Worm (Caenorhabditis elegans) whole organism, L1 larva: ENCODE data around the gene fic-1.

ENCODE experiments used
- C04F5.9 ChIP-seq: sonication (generic microtip); optimal IDR thresholded peaks from 2 replicates; lab custom pipeline; 2016; ENCODE audit warnings: missing genetic modification characterization, missing compliant biosample characterization
- C16A3.4 ChIP-seq: fragments of 150-350 bp; optimal IDR thresholded peaks from 2 replicates; lab custom pipeline; 2014; ENCODE audit warnings: missing biosample characterization, missing genetic modification characterization
- C34B4.2 ChIP-seq: sonication (generic microtip); optimal IDR thresholded peaks from 2 replicates; lab custom pipeline; 2017; ENCODE audit warnings: mild to moderate bottlenecking, missing genetic modification characterization, missing compliant biosample characterization
- F16B12.6 ChIP-seq: fragments of 150-350 bp; optimal IDR thresholded peaks from 2 replicates; lab custom pipeline; 2014; ENCODE audit warnings: missing biosample characterization, missing genetic modification characterization
- ceh-82 ChIP-seq, 3 experiments: fragments of 150-350 bp in 1 of 3; sonication (generic microtip) in 2 of 3; optimal IDR thresholded peaks; 2 replicates each; lab custom pipeline; 2014 to 2017; ENCODE audit warnings: missing biosample characterization in 3 of 3, missing genetic modification characterization in 3 of 3
- dpl-1 ChIP-seq, 3 experiments: fragments of 150-350 bp in 2 of 3; sonication (generic microtip) in 1 of 3; optimal IDR thresholded peaks; 2 replicates each; lab custom pipeline; 2014 to 2017; ENCODE audit warnings: missing biosample characterization in 3 of 3, missing genetic modification characterization in 3 of 3, missing genetic modification reagents in 3 of 3
- efl-1 ChIP-seq, 4 experiments: fragments of 150-350 bp; optimal IDR thresholded peaks in 3 of 4; peaks in 1 of 4; 1 replicate in 1 of 4; 2 replicates in 3 of 4; lab custom pipeline; 2014; ENCODE audit warnings: missing biosample characterization in 2 of 4, missing genetic modification characterization in 2 of 4, missing genetic modification reagents in 2 of 4
- egl-13 ChIP-seq: sonication (generic microtip); optimal IDR thresholded peaks from 2 replicates; lab custom pipeline; 2016; ENCODE audit warnings: missing genotype, missing genetic modification reagents, missing genetic modification characterization, missing compliant biosample characterization
- egl-27 ChIP-seq, 2 experiments: fragments of 150-350 bp in 1 of 2; sonication (generic microtip); optimal IDR thresholded peaks; 3 replicates each; lab custom pipeline; 2017 to 2018; ENCODE audit warnings: missing biosample characterization in 2 of 2, missing genetic modification characterization in 2 of 2, missing genetic modification reagents in 2 of 2
- elt-2 ChIP-seq: sonication (generic microtip); optimal IDR thresholded peaks from 2 replicates; lab custom pipeline; 2016; ENCODE audit warnings: missing genetic modification characterization, mild to moderate bottlenecking, inconsistent platforms, missing compliant biosample characterization, missing genetic modification reagents
- elt-3 ChIP-seq, 6 experiments: fragments of 150-350 bp in 1 of 6; sonication (generic microtip); optimal IDR thresholded peaks; 2 replicates each; lab custom pipeline; 2017 to 2018; ENCODE audit warnings: missing biosample characterization in 6 of 6, missing genetic modification characterization in 6 of 6, inconsistent platforms in 1 of 6
- fkh-10 ChIP-seq: sonication (generic microtip); optimal IDR thresholded peaks from 2 replicates; lab custom pipeline; 2017; ENCODE audit warnings: missing biosample characterization, missing genetic modification reagents, missing genetic modification characterization
- fkh-8 ChIP-seq: sonication (generic microtip); optimal IDR thresholded peaks from 2 replicates; lab custom pipeline; 2016; ENCODE audit warnings: mild to moderate bottlenecking, missing genetic modification characterization, missing compliant biosample characterization
- fos-1 ChIP-seq: fragments of 150-350 bp; optimal IDR thresholded peaks from 2 replicates; lab custom pipeline; 2014; ENCODE audit warnings: missing biosample characterization, missing genetic modification characterization
- grh-1 ChIP-seq: fragments of 200-800 bp; sonication (Bioruptor generic); IDR thresholded peaks from 2 replicates; pipeline ENCODE4 v1.3.6; 2022; ENCODE audit warnings: missing genetic modification reagents, missing genetic modification characterization, missing compliant biosample characterization
- hpl-2 ChIP-seq: fragments of 150-350 bp; optimal IDR thresholded peaks from 2 replicates; lab custom pipeline; 2014; ENCODE audit warnings: missing biosample characterization, missing genetic modification reagents, missing genetic modification characterization
- isw-1 ChIP-seq: fragments of 200-800 bp; sonication (Bioruptor generic); IDR thresholded peaks from 2 replicates; pipeline ENCODE4 v1.3.6; 2022; ENCODE audit warnings: missing genetic modification characterization, missing compliant biosample characterization
- jun-1 ChIP-seq: fragments of 150-350 bp; optimal IDR thresholded peaks from 2 replicates; lab custom pipeline; 2014; ENCODE audit warnings: missing biosample characterization, missing genetic modification reagents, missing genetic modification characterization
- lin-14 ChIP-seq: fragments of 200-800 bp; sonication (Bioruptor generic); optimal IDR thresholded peaks from 2 replicates; lab custom pipeline; 2018; ENCODE audit warnings: mild to moderate bottlenecking, missing genetic modification characterization, moderate library complexity, missing compliant biosample characterization
- lin-15B ChIP-seq: fragments of 150-350 bp; sonication (generic microtip); optimal IDR thresholded peaks from 3 replicates; lab custom pipeline; 2014; ENCODE audit warnings: missing biosample characterization, missing genetic modification characterization
- lin-35 ChIP-seq, 2 experiments: fragments of 150-350 bp; optimal IDR thresholded peaks; 2 replicates each; lab custom pipeline; 2014; ENCODE audit warnings: missing biosample characterization in 2 of 2, missing genetic modification characterization in 2 of 2, missing genetic modification reagents in 2 of 2
- lin-39 ChIP-seq: fragments of 150-350 bp; optimal IDR thresholded peaks from 2 replicates; lab custom pipeline; 2014; ENCODE audit warnings: missing biosample characterization, missing genetic modification reagents, missing genetic modification characterization
- lsy-2 ChIP-seq, 2 experiments: fragments of 150-350 bp; optimal IDR thresholded peaks; 2 replicates each; lab custom pipeline; 2014; ENCODE audit warnings: missing biosample characterization in 2 of 2, missing genetic modification characterization in 2 of 2
- mab-9 ChIP-seq: fragments of 200-800 bp; sonication (Bioruptor generic); IDR thresholded peaks from 2 replicates; pipeline ENCODE4 v1.3.6; 2022; ENCODE audit warnings: missing genetic modification reagents, missing genetic modification characterization, missing compliant biosample characterization
- mdl-1 ChIP-seq, 2 experiments: fragments of 150-350 bp; optimal IDR thresholded peaks; 2 replicates each; lab custom pipeline; 2014 to 2017; ENCODE audit warnings: missing biosample characterization in 2 of 2, missing genetic modification characterization in 2 of 2, inconsistent platforms in 1 of 2
- mep-1 ChIP-seq: fragments of 150-350 bp; optimal IDR thresholded peaks from 2 replicates; lab custom pipeline; 2014; ENCODE audit warnings: missing biosample characterization, missing genetic modification characterization
- nhr-11 ChIP-seq: fragments of 150-350 bp; optimal IDR thresholded peaks from 2 replicates; lab custom pipeline; 2014; ENCODE audit warnings: missing biosample characterization, missing genetic modification characterization
- nhr-19 ChIP-seq: fragments of 200-800 bp; sonication (Bioruptor generic); conservative IDR thresholded peaks from 2 replicates; pipeline ENCODE4 v1.3.6; 2022; ENCODE audit warnings: missing genetic modification characterization, missing compliant biosample characterization
- nhr-20 ChIP-seq: sonication (generic microtip); optimal IDR thresholded peaks from 2 replicates; lab custom pipeline; 2016; ENCODE audit warnings: mild to moderate bottlenecking, missing genetic modification characterization, missing compliant biosample characterization
- nhr-28 ChIP-seq: fragments of 150-350 bp; optimal IDR thresholded peaks from 2 replicates; lab custom pipeline; 2014; ENCODE audit warnings: missing biosample characterization, missing genetic modification characterization
- nhr-47 ChIP-seq: sonication (generic microtip); optimal IDR thresholded peaks from 2 replicates; lab custom pipeline; 2016; ENCODE audit warnings: mild to moderate bottlenecking, missing genetic modification characterization, moderate library complexity, missing compliant biosample characterization
- nhr-71 ChIP-seq: sonication (generic microtip); optimal IDR thresholded peaks from 2 replicates; lab custom pipeline; 2016; ENCODE audit warnings: mild to moderate bottlenecking, missing genetic modification characterization, moderate library complexity, missing compliant biosample characterization
- nhr-76 ChIP-seq: sonication (generic microtip); optimal IDR thresholded peaks from 2 replicates; lab custom pipeline; 2017; ENCODE audit warnings: missing biosample characterization, missing genetic modification characterization
- nhr-77 ChIP-seq: fragments of 150-350 bp; optimal IDR thresholded peaks from 2 replicates; lab custom pipeline; 2014; ENCODE audit warnings: missing biosample characterization, missing genetic modification characterization
- nhr-84 ChIP-seq: sonication (generic microtip); optimal IDR thresholded peaks from 2 replicates; lab custom pipeline; 2017; ENCODE audit warnings: missing biosample characterization, missing genetic modification characterization
- nhr-85 ChIP-seq: sonication (generic microtip); peaks from one replicate; lab custom pipeline; 2016; ENCODE audit warnings: missing genetic modification characterization, inconsistent platforms, missing compliant biosample characterization
- nhr-90 ChIP-seq: sonication (generic microtip); optimal IDR thresholded peaks from 2 replicates; lab custom pipeline; 2016; ENCODE audit warnings: mild to moderate bottlenecking, missing genetic modification characterization, missing compliant biosample characterization; ENCODE audit not compliant: poor library complexity
- pag-3 ChIP-seq: sonication (generic microtip); optimal IDR thresholded peaks from 2 replicates; lab custom pipeline; 2017; ENCODE audit warnings: missing genetic modification characterization, mild to moderate bottlenecking, missing compliant biosample characterization, antibody characterized with exemption, borderline replicate concordance; ENCODE audit not compliant: insufficient read depth
- pax-3 ChIP-seq: fragments of 200-800 bp; sonication (Bioruptor generic); optimal IDR thresholded peaks from 2 replicates; lab custom pipeline; 2018; ENCODE audit warnings: mild to moderate bottlenecking, missing genetic modification characterization, moderate library complexity, missing compliant biosample characterization
- pqm-1 ChIP-seq: sonication (generic microtip); optimal IDR thresholded peaks from 3 replicates; lab custom pipeline; 2017; ENCODE audit warnings: missing biosample characterization, missing genetic modification characterization
- rnt-1 ChIP-seq: sonication (generic microtip); optimal IDR thresholded peaks from 2 replicates; lab custom pipeline; 2016; ENCODE audit warnings: mild to moderate bottlenecking, missing genetic modification characterization, moderate library complexity, missing compliant biosample characterization
- skn-1 ChIP-seq: fragments of 150-350 bp; optimal IDR thresholded peaks from 2 replicates; lab custom pipeline; 2014; ENCODE audit warnings: missing biosample characterization, missing genetic modification characterization
- snpc-4 ChIP-seq: fragments of 150-350 bp; optimal IDR thresholded peaks from 2 replicates; lab custom pipeline; 2014; ENCODE audit warnings: missing biosample characterization, missing genetic modification characterization
- snu-23 ChIP-seq: sonication (generic microtip); optimal IDR thresholded peaks from 2 replicates; lab custom pipeline; 2016; ENCODE audit warnings: missing genetic modification characterization, missing compliant biosample characterization
- sptf-1 ChIP-seq: fragments of 150-350 bp; optimal IDR thresholded peaks from 2 replicates; lab custom pipeline; 2014; ENCODE audit warnings: missing biosample characterization, missing genetic modification characterization
- swsn-7 ChIP-seq: sonication (generic microtip); optimal IDR thresholded peaks from 2 replicates; lab custom pipeline; 2016; ENCODE audit warnings: missing genetic modification characterization, missing compliant biosample characterization
- tbx-2 ChIP-seq: sonication (generic microtip); optimal IDR thresholded peaks from 2 replicates; lab custom pipeline; 2016; ENCODE audit warnings: missing genetic modification characterization, missing compliant biosample characterization
- unc-130 ChIP-seq: fragments of 150-350 bp; optimal IDR thresholded peaks from 2 replicates; lab custom pipeline; 2017; ENCODE audit warnings: missing biosample characterization, missing genetic modification characterization, inconsistent platforms
- unc-86 ChIP-seq: sonication (generic microtip); optimal IDR thresholded peaks from 2 replicates; lab custom pipeline; 2016; ENCODE audit warnings: missing genetic modification characterization, missing compliant biosample characterization
- xbp-1 ChIP-seq: sonication (generic microtip); optimal IDR thresholded peaks from 2 replicates; lab custom pipeline; 2016; ENCODE audit warnings: missing genetic modification characterization, missing compliant biosample characterization
- zag-1 ChIP-seq: fragments of 150-350 bp; optimal IDR thresholded peaks from 2 replicates; lab custom pipeline; 2014; ENCODE audit warnings: missing biosample characterization, missing genetic modification characterization
- zip-4 ChIP-seq: fragments of 200-800 bp; sonication (Bioruptor generic); optimal IDR thresholded peaks from 2 replicates; lab custom pipeline; 2018; ENCODE audit warnings: mild to moderate bottlenecking, missing genetic modification characterization, moderate library complexity, missing compliant biosample characterization

fic-1 gene

DNA sequence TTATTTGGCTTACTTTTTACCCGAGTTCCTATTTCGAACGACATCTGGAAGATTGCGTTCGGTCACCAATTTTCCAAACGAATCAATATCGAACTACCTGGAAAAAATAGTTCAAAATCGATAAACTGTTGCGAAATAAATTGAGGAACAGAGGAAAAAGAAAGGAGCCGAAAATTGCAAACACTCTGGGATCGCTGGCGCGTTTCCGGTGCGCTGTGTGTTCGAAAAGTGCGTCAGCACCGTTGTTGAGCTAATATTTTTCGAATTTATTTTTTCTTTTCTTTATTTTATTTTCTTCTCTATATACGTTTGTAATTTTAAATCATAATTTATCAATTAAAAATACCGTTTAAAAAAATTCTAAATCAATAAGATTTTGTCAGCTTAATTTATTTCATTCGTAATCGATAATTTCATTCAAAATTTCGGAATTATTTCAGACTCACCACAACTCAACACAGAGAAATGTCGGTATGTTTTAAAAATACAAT, 4.1 kb upstream of the fic-1 start, which contains the start of the genes dnc-1 and lsm-7:
TSS of gene dnc-1 (minus strand) at position 142 of the 491 bp plus-strand sequence.
TSS of gene lsm-7 (plus strand) at position 441 of the 491 bp plus-strand sequence.
- no peak for TF ChIP-seq pag-3 (tag; lab: Kevin White, UChicago)
- peak; percentile 53 to 73 (median 63) for TF ChIP-seq ceh-82 (tag; optimal IDR thresholded peaks at IDR 0.05; lab: Kevin White, UChicago)
- peak; percentile 49 for TF ChIP-seq lin-15B (tag; lab: Kevin White, UChicago)
- TF ChIP-seq zip-4: peak; percentile 90
- peak; percentile 57 for TF ChIP-seq xbp-1 (tag; lab: Kevin White, UChicago)
- peak; percentile 82 for TF ChIP-seq nhr-85 (tag; lab: Kevin White, UChicago)
- peak; percentile 62 for TF ChIP-seq isw-1 (GFP tag; lab: Robert Waterston, UW)
- TF ChIP-seq nhr-19 (GFP tag; lab: Robert Waterston, UW): peak; percentile 50
- TF ChIP-seq unc-130 (tag; lab: Kevin White, UChicago): peak; percentile 9
- TF ChIP-seq hpl-2 (GFP tag; lab: Kevin White, UChicago): peak; percentile 41
- TF ChIP-seq pqm-1 (tag; lab: Kevin White, UChicago): no peak
- TF ChIP-seq unc-86 (tag; lab: Kevin White, UChicago): peak; percentile 52
- TF ChIP-seq lin-35 (GFP tag; optimal IDR thresholded peaks at IDR 0.05; lab: Kevin White, UChicago): peak; percentile 76 to 82
- peak in 1 of 2 experiments; percentile 34 for TF ChIP-seq mdl-1 (tag; optimal IDR thresholded peaks at IDR 0.05; lab: Kevin White, UChicago)
- peak; percentile 41 for TF ChIP-seq lin-39 (tag; lab: Kevin White, UChicago)
- TF ChIP-seq nhr-76: no peak
- peak; percentile 13 for TF ChIP-seq pax-3 (tag; lab: Kevin White, UChicago)
- peak; percentile 80 for TF ChIP-seq rnt-1 (tag; lab: Kevin White, UChicago)
- peak; percentile 6 for TF ChIP-seq elt-2 (tag; lab: Kevin White, UChicago)
- TF ChIP-seq dpl-1 (GFP tag; optimal IDR thresholded peaks at IDR 0.05; lab: Kevin White, UChicago): peak; percentile 69 to 79 (median 69)
- peak; percentile 86 for TF ChIP-seq mep-1
- peak; percentile 72 for TF ChIP-seq swsn-7 (tag; lab: Kevin White, UChicago)
- peak; percentile 46 for TF ChIP-seq fkh-10 (GFP tag; lab: Kevin White, UChicago)
- no peak for TF ChIP-seq C34B4.2 (tag; lab: Kevin White, UChicago)
- TF ChIP-seq nhr-20: peak; percentile 70
- TF ChIP-seq nhr-47 (tag; lab: Kevin White, UChicago): peak; percentile 72
- peak; percentile 27; the same call in 1 of the 2 replicates for TF ChIP-seq mab-9
- no peak for TF ChIP-seq grh-1 (GFP tag; lab: Robert Waterston, UW)
- TF ChIP-seq egl-13 (tag; lab: Kevin White, UChicago): peak; percentile 50
- TF ChIP-seq nhr-71: peak; percentile 84
- TF ChIP-seq nhr-11 (tag; lab: Kevin White, UChicago): no peak
- peak; percentile 20 for TF ChIP-seq nhr-90 (tag; lab: Kevin White, UChicago)
- peak; percentile 64 for TF ChIP-seq snpc-4 (tag; lab: Kevin White, UChicago)
- no peak for TF ChIP-seq C04F5.9 (tag; lab: Kevin White, UChicago)
- peak; percentile 62 for TF ChIP-seq tbx-2
- TF ChIP-seq nhr-77 (tag; lab: Kevin White, UChicago): peak; percentile 60
- TF ChIP-seq C16A3.4: peak; percentile 90
- peak; percentile 39 for TF ChIP-seq F16B12.6 (tag; lab: Kevin White, UChicago)
- peak in 2 of 6 experiments; percentile 45 to 46 for TF ChIP-seq elt-3 (tag; optimal IDR thresholded peaks at IDR 0.05; lab: Kevin White, UChicago)
- no peak for TF ChIP-seq sptf-1 (tag; lab: Kevin White, UChicago)
- TF ChIP-seq nhr-28: no peak
- no peak for TF ChIP-seq zag-1 (tag; lab: Kevin White, UChicago)
- peak; percentile 69 for TF ChIP-seq fkh-8 (tag; lab: Kevin White, UChicago)
- TF ChIP-seq jun-1 (tag; lab: Kevin White, UChicago): peak; percentile 67
- TF ChIP-seq lin-14: peak; percentile 90
- TF ChIP-seq lsy-2 (tag; optimal IDR thresholded peaks at IDR 0.05; lab: Kevin White, UChicago): peak; percentile 77 to 87
- TF ChIP-seq egl-27 (tag; optimal IDR thresholded peaks at IDR 0.05; lab: Kevin White, UChicago): peak in 1 of 2 experiments; percentile 3
- TF ChIP-seq snu-23 (GFP tag; lab: Kevin White, UChicago): peak; percentile 76
- peak; percentile 45 for TF ChIP-seq fos-1 (tag; lab: Kevin White, UChicago)
- TF ChIP-seq efl-1 (optimal IDR thresholded peaks at IDR 0.05; lab: Kevin White, UChicago): peak; percentile 64 to 77
- TF ChIP-seq efl-1 (GFP tag; optimal IDR thresholded peaks at IDR 0.05 in 1 of 2; lab: Kevin White, UChicago): peak; percentile 77 to 96
- TF ChIP-seq nhr-84 (tag; lab: Kevin White, UChicago): no peak
- TF ChIP-seq skn-1 (tag; lab: Kevin White, UChicago): peak; percentile 73
